Fruit fly (Drosophila melanogaster): ENCODE data around the gene CG7910.
A peak's percentile ranks its signal among the peaks of the same experiment; 100 is the strongest.
"Not testable (repeated sequence)": the region's sequence is repeated elsewhere in the genome, so short reads cannot be mapped to it uniquely, and the experiment has no call there.

Gene CG7910

dm6 chr3R:8072635-8073034 is 14.4 kb upstream of the CG7910 start (continued):
- TF ChIP-seq gem (tag; optimal IDR thresholded peaks at IDR 0.05) (peak; percentile 57), Lhr (GFP tag; optimal IDR thresholded peaks at IDR 0.05) (no peak), en (GFP tag; optimal IDR thresholded peaks at IDR 0.05) (peak; percentile 17), CG2678 (tag; optimal IDR thresholded peaks at IDR 0.05) (peak; percentile 52), al (GFP tag; IDR thresholded peaks at IDR 0.05) (no peak), Hr51 (GFP tag; optimal IDR thresholded peaks at IDR 0.05) (peak in 1 of 2 experiments; percentile 47), org-1 (GFP tag; optimal IDR thresholded peaks at IDR 0.05) (peak; percentile 33), BtbVII (GFP tag; optimal IDR thresholded peaks at IDR 0.05) (peak; percentile 28), CG11695 (GFP tag; IDR thresholded peaks at IDR 0.05) (peak; percentile 37; the same call in 1 of the 3 replicates), Sox102F (GFP tag; optimal IDR thresholded peaks at IDR 0.05) (peak; percentile 46), mam (GFP tag; optimal IDR thresholded peaks at IDR 0.05) (peak; percentile 20), Nf-YA (GFP tag; IDR thresholded peaks at IDR 0.05) (no peak), dmrt99B (tag; optimal IDR thresholded peaks at IDR 0.05) (peak; percentile 54), CG6175 (GFP tag; IDR thresholded peaks at IDR 0.05) (no peak), grau (tag; optimal IDR thresholded peaks at IDR 0.05) (peak; percentile 38), CG12659 (GFP tag; optimal IDR thresholded peaks at IDR 0.05) (peak; percentile 2), CG6854 (GFP tag; optimal IDR thresholded peaks at IDR 0.05) (no peak), CG10366 (GFP tag; IDR thresholded peaks at IDR 0.05) (peak; percentile 12; the same call in 1 of the 2 replicates), HLH54F (GFP tag; optimal IDR thresholded peaks at IDR 0.05) (peak; percentile 3), lab (GFP tag; optimal IDR thresholded peaks at IDR 0.05) (peak; percentile 67), zfh1 (GFP tag; IDR thresholded peaks at IDR 0.05) (0 out of 3 replicates have a peak, but pooled peaks have one; percentile 38), ab (GFP tag; optimal IDR thresholded peaks at IDR 0.05) (no peak), Med (GFP tag) (no peak), pzg (GFP tag; optimal IDR thresholded peaks at IDR 0.05) (no peak), row (GFP tag; IDR thresholded peaks at IDR 0.05) (peak; percentile 54; the same call in 1 of the 3 replicates), ewg (GFP tag; optimal IDR thresholded peaks at IDR 0.05) (no peak), H15 (GFP tag; IDR thresholded peaks at IDR 0.05) (no peak), gsb (GFP tag; IDR thresholded peaks at IDR 0.05) (no peak), pan (optimal IDR thresholded peaks at IDR 0.05) (no peak), pan (GFP tag; optimal IDR thresholded peaks at IDR 0.05 in 1 of 2, IDR thresholded peaks at IDR 0.05 in 1 of 2) (peak in 1 of 2 experiments; percentile 39), CG32532 (GFP tag; IDR thresholded peaks at IDR 0.05) (peak; percentile 33; the same call in 1 of the 2 replicates), bowl (GFP tag; IDR thresholded peaks at IDR 0.05) (no peak), Camta (GFP tag; optimal IDR thresholded peaks at IDR 0.05) (no peak), peb (GFP tag; IDR thresholded peaks at IDR 0.05) (0 out of 2 replicates have a peak, but pooled peaks have one; percentile 9), cwo (GFP tag; optimal IDR thresholded peaks at IDR 0.05) (peak; percentile 44)

DNA sequence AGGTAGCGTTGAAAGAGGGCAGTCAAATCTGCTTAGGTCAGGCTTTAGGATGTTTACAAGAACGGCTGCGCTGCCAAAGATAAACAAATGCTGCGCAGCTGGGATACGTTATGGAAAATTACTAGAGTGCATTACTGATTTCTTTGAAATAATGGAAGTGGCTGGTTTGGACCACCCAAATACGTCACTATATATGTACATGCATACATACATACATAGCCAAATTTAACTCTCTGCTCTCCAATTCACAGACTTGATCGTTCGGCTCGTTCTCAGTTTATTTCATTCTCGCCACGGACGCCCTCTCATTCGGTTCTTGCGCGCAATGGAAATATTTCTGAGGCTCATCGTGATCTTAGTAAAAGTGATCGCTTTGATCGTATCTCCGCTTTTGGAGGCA is 6.8 kb downstream of the CG7910 start, which contains the start of gene CG7900:
Gene CG7900 (plus strand): TSS at position 301 of the 400 bp plus-strand sequence.
- peak in 1 of 2 experiments; percentile 2 for TF ChIP-seq Trl (optimal IDR thresholded peaks at IDR 0.05)
- not testable (repeated sequence) for TF ChIP-seq Trl (GFP tag; optimal IDR thresholded peaks at IDR 0.05)
- peak; percentile 8 for TF ChIP-seq cg (GFP tag; optimal IDR thresholded peaks at IDR 0.05)
- TF ChIP-seq grn (GFP tag; optimal IDR thresholded peaks at IDR 0.05): peak; percentile 78
- peak; percentile 3 for TF ChIP-seq Deaf1 (tag; optimal IDR thresholded peaks at IDR 0.05)
